Fruit fly (Drosophila melanogaster) whole organism, embryonic: ENCODE results near the gene CG5225.

Experiments
- Ada2b ChIP-seq: fragments of 200-800 bp; sonication (Bioruptor generic); IDR thresholded peaks from 2 replicates; pipeline ENCODE4 v1.3.6; 2022; ENCODE audit warnings: missing biosample characterization, missing genetic modification characterization
- BtbVII ChIP-seq: fragments of 200-800 bp; sonication (Bioruptor generic); optimal IDR thresholded peaks from 3 replicates; lab custom pipeline; 2017; ENCODE audit warnings: missing biosample characterization, mild to moderate bottlenecking, missing genetic modification characterization
- C15 ChIP-seq: fragments of 200-800 bp; sonication (Bioruptor generic); IDR thresholded peaks from 3 replicates; pipeline ENCODE4 v1.3.6; 2022; ENCODE audit warnings: missing biosample characterization, missing genetic modification characterization
- CG11093 ChIP-seq: fragments of 200-800 bp; sonication (Bioruptor generic); IDR thresholded peaks from 3 replicates; pipeline ENCODE4 v1.3.6; 2022; ENCODE audit warnings: missing biosample characterization, missing genetic modification characterization
- CG11247 ChIP-seq: fragments of 200-800 bp; sonication (Bioruptor generic); IDR thresholded peaks from 2 replicates; pipeline ENCODE4 v1.3.6; 2022; ENCODE audit warnings: missing biosample characterization, missing genetic modification characterization
- CG12155 ChIP-seq: fragments of 200-800 bp; sonication (Bioruptor generic); optimal IDR thresholded peaks from 3 replicates; lab custom pipeline; 2016; ENCODE audit warnings: missing biosample characterization, missing genetic modification characterization
- CG12659 ChIP-seq: fragments of 200-800 bp; sonication (Bioruptor generic); optimal IDR thresholded peaks from 3 replicates; lab custom pipeline; 2017; ENCODE audit warnings: mild to moderate bottlenecking, missing biosample characterization, missing genetic modification reagents, missing genetic modification characterization
- CG12769 ChIP-seq: fragments of 200-800 bp; sonication (Bioruptor generic); optimal IDR thresholded peaks from 2 replicates; lab custom pipeline; 2019; ENCODE audit warnings: missing biosample characterization, mild to moderate bottlenecking, missing genetic modification characterization, moderate library complexity
- CG14667 ChIP-seq: fragments of 200-800 bp; sonication (Bioruptor generic); IDR thresholded peaks from 2 replicates; pipeline ENCODE4 v1.3.6; 2022; ENCODE audit warnings: missing biosample characterization, missing genetic modification characterization
- CG14860 ChIP-seq: fragments of 200-800 bp; sonication (Bioruptor generic); IDR thresholded peaks from 3 replicates; pipeline ENCODE4 v1.3.6; 2022; ENCODE audit warnings: missing biosample characterization, missing genetic modification characterization; ENCODE audit not compliant: partially characterized antibody
- CG15696 ChIP-seq: fragments of 200-800 bp; sonication (Bioruptor generic); optimal IDR thresholded peaks from 2 replicates; lab custom pipeline; 2019; ENCODE audit warnings: missing biosample characterization, mild to moderate bottlenecking, missing genetic modification characterization, moderate library complexity
- CG1602 ChIP-seq: fragments of 200-800 bp; sonication (Bioruptor generic); optimal IDR thresholded peaks from 3 replicates; lab custom pipeline; 2016; ENCODE audit warnings: missing biosample characterization, missing genetic modification characterization
- CG1647 ChIP-seq: fragments of 200-800 bp; sonication (Bioruptor generic); optimal IDR thresholded peaks from 3 replicates; lab custom pipeline; 2016; ENCODE audit warnings: missing biosample characterization, missing genetic modification characterization
- CG2199 ChIP-seq: fragments of 200-800 bp; sonication (Bioruptor generic); IDR thresholded peaks from 3 replicates; pipeline ENCODE4 v1.3.6; 2022; ENCODE audit warnings: missing biosample characterization, missing genetic modification characterization
- CG34376 ChIP-seq: fragments of 200-800 bp; sonication (Bioruptor generic); optimal IDR thresholded peaks from 2 replicates; lab custom pipeline; 2018; ENCODE audit warnings: missing biosample characterization, mild to moderate bottlenecking, missing genetic modification characterization
- CG6791 ChIP-seq: fragments of 200-800 bp; sonication (Bioruptor generic); IDR thresholded peaks from 3 replicates; pipeline ENCODE4 v1.3.6; 2022; ENCODE audit warnings: missing biosample characterization, missing genetic modification characterization; ENCODE audit not compliant: partially characterized antibody
- CG7839 ChIP-seq: fragments of 200-800 bp; sonication (Bioruptor generic); optimal IDR thresholded peaks from 3 replicates; lab custom pipeline; 2018; ENCODE audit warnings: missing biosample characterization, mild to moderate bottlenecking, missing genetic modification characterization, moderate library complexity
- CG7928 ChIP-seq: fragments of 200-800 bp; sonication (Bioruptor generic); optimal IDR thresholded peaks from 2 replicates; lab custom pipeline; 2017; ENCODE audit warnings: missing biosample characterization, mild to moderate bottlenecking, missing genetic modification characterization
- CHES-1-like ChIP-seq: fragments of 200-800 bp; sonication (Bioruptor generic); optimal IDR thresholded peaks from 2 replicates; lab custom pipeline; 2016; ENCODE audit warnings: missing biosample characterization, missing genetic modification characterization
- D ChIP-seq, 2 experiments: fragments of 200-800 bp in 1 of 2; fragments of >200 bp in 1 of 2; sonication (Bioruptor generic) in 1 of 2; optimal IDR thresholded peaks; 2 replicates in 1 of 2; 3 replicates in 1 of 2; lab custom pipeline; 2017; ENCODE audit warnings: mild to moderate bottlenecking in 1 of 2, missing biosample characterization in 1 of 2, missing genetic modification characterization in 1 of 2, missing genetic modification reagents in 1 of 2
- Doc2 ChIP-seq: fragments of 200-800 bp; sonication (Bioruptor generic); IDR thresholded peaks from 2 replicates; pipeline ENCODE4 v1.3.6; 2022; ENCODE audit warnings: missing biosample characterization, missing genetic modification characterization
- Dp ChIP-seq: fragments of 200-800 bp; sonication (Bioruptor generic); optimal IDR thresholded peaks from 2 replicates; lab custom pipeline; 2018; ENCODE audit warnings: missing biosample characterization, mild to moderate bottlenecking, missing genetic modification characterization, moderate library complexity
- H2.0 ChIP-seq: fragments of 200-800 bp; sonication (Bioruptor generic); IDR thresholded peaks from 2 replicates; pipeline ENCODE4 v1.3.6; 2022; ENCODE audit warnings: missing biosample characterization, missing genetic modification characterization
- HmgZ ChIP-seq: fragments of 200-800 bp; sonication (Bioruptor generic); optimal IDR thresholded peaks from 2 replicates; lab custom pipeline; 2018; ENCODE audit warnings: missing biosample characterization, mild to moderate bottlenecking, missing genetic modification characterization
- Lim3 ChIP-seq: fragments of 200-800 bp; sonication (Bioruptor generic); IDR thresholded peaks from 2 replicates; pipeline ENCODE4 v1.3.6; 2022; ENCODE audit warnings: missing biosample characterization, missing genetic modification characterization
- Nf-YA ChIP-seq: fragments of 200-800 bp; sonication (Bioruptor generic); IDR thresholded peaks from 2 replicates; pipeline ENCODE4 v1.3.6; 2022; ENCODE audit warnings: missing biosample characterization, missing genetic modification characterization
- Nf-YB ChIP-seq: fragments of 200-800 bp; sonication (Bioruptor generic); optimal IDR thresholded peaks from 3 replicates; lab custom pipeline; 2019; ENCODE audit warnings: missing biosample characterization, mild to moderate bottlenecking, missing genetic modification characterization, moderate library complexity
- Optix ChIP-seq: fragments of 200-800 bp; sonication (Bioruptor generic); IDR thresholded peaks from 3 replicates; pipeline ENCODE4 v1.3.6; 2022; ENCODE audit warnings: missing biosample characterization, missing genetic modification characterization
- PHDP ChIP-seq: fragments of 200-800 bp; sonication (Bioruptor generic); optimal IDR thresholded peaks from 3 replicates; lab custom pipeline; 2018; ENCODE audit warnings: missing biosample characterization, mild to moderate bottlenecking, missing genetic modification characterization, moderate library complexity
- Rfx ChIP-seq: fragments of 200-800 bp; sonication (Bioruptor generic); IDR thresholded peaks from 2 replicates; pipeline ENCODE4 v1.3.6; 2022; ENCODE audit warnings: missing biosample characterization, missing genetic modification characterization
- Side ChIP-seq: fragments of 200-800 bp; sonication (Bioruptor generic); optimal IDR thresholded peaks from 2 replicates; lab custom pipeline; 2016; ENCODE audit warnings: missing biosample characterization, missing genetic modification characterization
- TFAM ChIP-seq: fragments of 200-800 bp; sonication (Bioruptor generic); optimal IDR thresholded peaks from 2 replicates; lab custom pipeline; 2017; ENCODE audit warnings: missing biosample characterization, missing genetic modification characterization, inconsistent platforms
- Trl ChIP-seq, 3 experiments: fragments of >200 bp in 2 of 3; fragments of 200-800 bp in 1 of 3; sonication (Bioruptor generic) in 1 of 3; optimal IDR thresholded peaks; 2 replicates in 1 of 3; 3 replicates in 2 of 3; lab custom pipeline; 2016 to 2017; ENCODE audit warnings: missing biosample characterization in 1 of 3, missing genetic modification characterization in 1 of 3
- ash1 ChIP-seq: fragments of 200-800 bp; sonication (Bioruptor generic); optimal IDR thresholded peaks from 2 replicates; lab custom pipeline; 2018; ENCODE audit warnings: missing biosample characterization, mild to moderate bottlenecking, missing genetic modification characterization
- bbx ChIP-seq: fragments of 200-800 bp; sonication (Bioruptor generic); IDR thresholded peaks from 2 replicates; pipeline ENCODE4 v1.3.6; 2022; ENCODE audit warnings: missing biosample characterization, missing genetic modification characterization; ENCODE audit not compliant: partially characterized antibody
- caup ChIP-seq: fragments of 200-800 bp; sonication (Bioruptor generic); optimal IDR thresholded peaks from 3 replicates; lab custom pipeline; 2017; ENCODE audit warnings: missing biosample characterization, mild to moderate bottlenecking, missing genetic modification characterization, moderate library complexity; ENCODE audit not compliant: severe bottlenecking
- dati ChIP-seq: fragments of 200-800 bp; sonication (Bioruptor generic); IDR thresholded peaks from 2 replicates; pipeline ENCODE4 v1.3.6; 2022; ENCODE audit warnings: missing biosample characterization, missing genetic modification characterization
- en ChIP-seq: fragments of 200-800 bp; sonication (Bioruptor generic); optimal IDR thresholded peaks from 2 replicates; lab custom pipeline; 2016; ENCODE audit warnings: missing biosample characterization, missing genetic modification characterization
- ewg ChIP-seq: fragments of 200-800 bp; sonication (Bioruptor generic); optimal IDR thresholded peaks from 3 replicates; lab custom pipeline; 2017; ENCODE audit warnings: mild to moderate bottlenecking, missing biosample characterization, missing genetic modification reagents, missing genetic modification characterization
- h ChIP-seq: fragments of >200 bp; optimal IDR thresholded peaks from 2 replicates; lab custom pipeline; 2017
- jing ChIP-seq: fragments of 200-800 bp; sonication (Bioruptor generic); optimal IDR thresholded peaks from 2 replicates; lab custom pipeline; 2018; ENCODE audit warnings: missing biosample characterization, mild to moderate bottlenecking, missing genetic modification characterization
- lab ChIP-seq: fragments of 200-800 bp; sonication (Bioruptor generic); optimal IDR thresholded peaks from 3 replicates; lab custom pipeline; 2017; ENCODE audit warnings: missing biosample characterization, missing genetic modification characterization, mild to moderate bottlenecking, moderate library complexity, missing genetic modification reagents
- lilli ChIP-seq: fragments of 200-800 bp; sonication (Bioruptor generic); optimal IDR thresholded peaks from 3 replicates; lab custom pipeline; 2016; ENCODE audit warnings: missing biosample characterization, missing genetic modification characterization
- row ChIP-seq: fragments of 200-800 bp; sonication (Bioruptor generic); IDR thresholded peaks from 3 replicates; pipeline ENCODE4 v1.3.6; 2022; ENCODE audit warnings: missing biosample characterization, missing genetic modification characterization
- ttk ChIP-seq: fragments of 200-800 bp; sonication (Bioruptor generic); IDR thresholded peaks from 2 replicates; pipeline ENCODE4 v2.1.2; 2022; ENCODE audit warnings: missing biosample characterization, missing genetic modification characterization
- unc-4 ChIP-seq: fragments of 200-800 bp; sonication (Bioruptor generic); IDR thresholded peaks from 2 replicates; pipeline ENCODE4 v1.3.6; 2022; ENCODE audit warnings: missing biosample characterization, missing genetic modification characterization; ENCODE audit not compliant: partially characterized antibody
- vvl ChIP-seq: fragments of 200-800 bp; sonication (Bioruptor generic); IDR thresholded peaks from 2 replicates; pipeline ENCODE4 v1.3.6; 2022; ENCODE audit warnings: missing biosample characterization, missing genetic modification characterization
- wek ChIP-seq: fragments of 200-800 bp; sonication (Bioruptor generic); optimal IDR thresholded peaks from 3 replicates; lab custom pipeline; 2018; ENCODE audit warnings: missing biosample characterization, mild to moderate bottlenecking, missing genetic modification characterization, moderate library complexity

CG5225 gene

DNA sequence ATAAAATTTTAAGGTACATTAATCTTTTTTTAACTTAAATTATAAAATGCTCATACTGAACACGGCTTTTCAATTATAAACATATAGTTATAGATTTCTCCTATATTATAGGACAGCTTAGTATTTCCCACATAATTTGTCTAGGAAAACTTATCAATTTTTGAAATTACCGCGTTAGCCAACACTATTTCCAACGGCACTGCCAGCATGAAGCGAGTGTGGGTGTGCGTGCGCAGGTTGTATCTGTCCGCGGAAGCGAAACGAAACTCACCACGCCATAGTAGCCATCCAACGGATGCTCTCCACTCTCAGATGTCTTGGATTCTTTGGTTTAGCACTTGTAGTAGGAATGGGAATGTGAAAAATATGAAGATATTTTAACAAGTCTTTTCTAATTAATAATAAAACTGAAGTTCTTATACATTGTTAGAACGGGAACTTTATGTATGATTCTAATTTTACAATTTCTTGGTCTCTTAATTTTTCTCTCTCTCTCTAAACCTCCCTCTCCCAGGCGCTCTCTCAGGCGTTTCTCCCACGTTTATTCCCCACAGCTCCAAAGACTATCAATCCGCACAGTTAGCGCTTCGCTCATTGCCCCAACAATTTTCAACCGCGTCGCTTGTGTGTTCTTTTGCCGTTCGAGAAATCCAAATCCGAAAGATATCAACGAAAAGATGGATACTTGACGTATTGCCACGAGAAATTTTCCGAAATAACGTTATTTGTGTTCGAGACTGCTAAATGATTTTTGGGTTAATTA lies 25.1 kb downstream of the CG5225 start, which contains the start of gene Dad (continued):
- no peak for TF ChIP-seq CG1647
- no peak for TF ChIP-seq Optix (GFP tag; lab: Robert Waterston, UW)
- peak; percentile 11; the same call in 1 of the 3 replicates for TF ChIP-seq CG2199 (GFP tag; lab: Robert Waterston, UW)
- no peak for TF ChIP-seq CG6791 (GFP tag; lab: Robert Waterston, UW)
- TF ChIP-seq Lim3: no peak
- no peak for TF ChIP-seq CG7839
- TF ChIP-seq lab (GFP tag; lab: Kevin White, UChicago): peak; percentile 43
- no peak for TF ChIP-seq jing (GFP tag; lab: Kevin White, UChicago)
- no peak for TF ChIP-seq CHES-1-like (GFP tag; lab: Kevin White, UChicago)
- TF ChIP-seq Trl (optimal IDR thresholded peaks at IDR 0.05; lab: Kevin White, UChicago): peak; percentile 99 to 100
- peak; percentile 77 for TF ChIP-seq Trl (GFP tag; optimal IDR thresholded peaks at IDR 0.05; lab: Kevin White, UChicago)
- TF ChIP-seq CG7928: no peak
- TF ChIP-seq ewg: peak; percentile 99
- TF ChIP-seq D (optimal IDR thresholded peaks at IDR 0.05; lab: Kevin White, UChicago): no peak
- TF ChIP-seq D (GFP tag; optimal IDR thresholded peaks at IDR 0.05; lab: Kevin White, UChicago): no peak
- no peak for TF ChIP-seq row
- peak; percentile 42; the same call in 1 of the 2 replicates for TF ChIP-seq bbx
- TF ChIP-seq Side: peak; percentile 11
- no peak for TF ChIP-seq CG14667 (GFP tag; lab: Robert Waterston, UW)
- TF ChIP-seq Doc2 (GFP tag; lab: Robert Waterston, UW): no peak
- TF ChIP-seq CG11247 (GFP tag; lab: Robert Waterston, UW): no peak
- peak; percentile 19; the same call in 1 of the 2 replicates for TF ChIP-seq Rfx
- no peak for TF ChIP-seq H2.0
- TF ChIP-seq BtbVII (GFP tag; lab: Kevin White, UChicago): peak; percentile 74
- TF ChIP-seq CG12155 (GFP tag; lab: Kevin White, UChicago): no peak
- TF ChIP-seq caup (GFP tag; lab: Kevin White, UChicago): peak; percentile 36
- peak; percentile 28 for TF ChIP-seq PHDP (tag; lab: Kevin White, UChicago)
- peak; percentile 15 for TF ChIP-seq CG12659 (GFP tag; lab: Kevin White, UChicago)
- peak; percentile 82 for TF ChIP-seq ash1 (GFP tag; lab: Kevin White, UChicago)
- peak; percentile 31 for TF ChIP-seq wek (GFP tag; lab: Kevin White, UChicago)
- TF ChIP-seq vvl (GFP tag; lab: Robert Waterston, UW): peak; percentile 25; the same call in 1 of the 2 replicates
- TF ChIP-seq ttk: no peak
- TF ChIP-seq CG14860 (GFP tag; lab: Robert Waterston, UW): no peak
- no peak for TF ChIP-seq CG1602 (GFP tag; lab: Kevin White, UChicago)
- TF ChIP-seq TFAM (GFP tag; lab: Kevin White, UChicago): no peak
- TF ChIP-seq h (lab: Kevin White, UChicago): no peak
- peak; percentile 51 for TF ChIP-seq CG34376 (GFP tag; lab: Kevin White, UChicago)
- no peak for TF ChIP-seq CG11093 (GFP tag; lab: Robert Waterston, UW)
- no peak for TF ChIP-seq Nf-YA
- no peak for TF ChIP-seq Ada2b (GFP tag; lab: Robert Waterston, UW)
- no peak for TF ChIP-seq Nf-YB (GFP tag; lab: Kevin White, UChicago)
- no peak for TF ChIP-seq CG15696
- no peak for TF ChIP-seq C15 (GFP tag; lab: Robert Waterston, UW)
- peak; percentile 17 for TF ChIP-seq lilli (GFP tag; lab: Kevin White, UChicago)
- peak; percentile 51 for TF ChIP-seq CG12769 (tag; lab: Kevin White, UChicago)
- no peak for TF ChIP-seq dati (GFP tag; lab: Robert Waterston, UW)
- no peak for TF ChIP-seq en (GFP tag; lab: Kevin White, UChicago)
- peak; percentile 33 for TF ChIP-seq HmgZ (tag; lab: Kevin White, UChicago)
- no peak; the same call in 1 of the 2 replicates for TF ChIP-seq unc-4
- TF ChIP-seq Dp: peak; percentile 96
